Fruit fly (Drosophila melanogaster) whole organism, embryonic: ENCODE results near the gene CG7387.

Experiments used
- Adf1 ChIP-seq: fragments of 200-800 bp; sonication (Bioruptor generic); IDR thresholded peaks from 2 replicates; pipeline ENCODE4 v1.3.6; 2022; ENCODE audit warnings: missing biosample characterization, missing genetic modification characterization
- Aef1 ChIP-seq: fragments of 200-800 bp; sonication (Bioruptor generic); IDR thresholded peaks from 3 replicates; pipeline ENCODE4 v1.3.6; 2022; ENCODE audit warnings: missing biosample characterization, missing genetic modification characterization
- B-H2 ChIP-seq: fragments of 200-800 bp; sonication (Bioruptor generic); optimal IDR thresholded peaks from 2 replicates; lab custom pipeline; 2018; ENCODE audit warnings: missing biosample characterization, mild to moderate bottlenecking, missing genetic modification characterization
- CG10274 ChIP-seq: fragments of 200-800 bp; sonication (Bioruptor generic); optimal IDR thresholded peaks from 3 replicates; lab custom pipeline; 2017; ENCODE audit warnings: missing biosample characterization, mild to moderate bottlenecking, missing genetic modification characterization
- CG10565 ChIP-seq: fragments of 200-800 bp; sonication (Bioruptor generic); optimal IDR thresholded peaks from 3 replicates; lab custom pipeline; 2016; ENCODE audit warnings: missing biosample characterization, mild to moderate bottlenecking, missing genetic modification characterization
- CG11247 ChIP-seq: fragments of 200-800 bp; sonication (Bioruptor generic); IDR thresholded peaks from 2 replicates; pipeline ENCODE4 v1.3.6; 2022; ENCODE audit warnings: missing biosample characterization, missing genetic modification characterization
- CG11560 ChIP-seq: fragments of 200-800 bp; sonication (Bioruptor generic); IDR thresholded peaks from 3 replicates; pipeline ENCODE4 v1.3.6; 2022; ENCODE audit warnings: missing biosample characterization, missing genetic modification characterization
- CG12155 ChIP-seq: fragments of 200-800 bp; sonication (Bioruptor generic); optimal IDR thresholded peaks from 3 replicates; lab custom pipeline; 2016; ENCODE audit warnings: missing biosample characterization, missing genetic modification characterization
- CG15073 ChIP-seq: fragments of 200-800 bp; sonication (Bioruptor generic); optimal IDR thresholded peaks from 2 replicates; lab custom pipeline; 2016; ENCODE audit warnings: missing biosample characterization, missing genetic modification characterization
- CG15269 ChIP-seq: fragments of 200-800 bp; sonication (Bioruptor generic); optimal IDR thresholded peaks from 2 replicates; lab custom pipeline; 2018; ENCODE audit warnings: missing biosample characterization, mild to moderate bottlenecking, missing genetic modification characterization, moderate library complexity
- CG1529 ChIP-seq: fragments of 200-800 bp; sonication (Bioruptor generic); optimal IDR thresholded peaks from 3 replicates; lab custom pipeline; 2018; ENCODE audit warnings: missing biosample characterization, missing genetic modification characterization
- CG16779 ChIP-seq: fragments of 200-800 bp; sonication (Bioruptor generic); IDR thresholded peaks from 2 replicates; pipeline ENCODE4 v1.3.6; 2022; ENCODE audit warnings: missing biosample characterization, missing genetic modification characterization
- CG17186 ChIP-seq: fragments of 200-800 bp; sonication (Bioruptor generic); optimal IDR thresholded peaks from 3 replicates; lab custom pipeline; 2017; ENCODE audit warnings: missing biosample characterization, missing genetic modification reagents, missing genetic modification characterization
- CG17328 ChIP-seq: fragments of 200-800 bp; sonication (Bioruptor generic); IDR thresholded peaks from 2 replicates; pipeline ENCODE4 v1.3.6; 2022; ENCODE audit warnings: missing biosample characterization, missing genetic modification characterization
- CG17802 ChIP-seq: fragments of 200-800 bp; sonication (Bioruptor generic); optimal IDR thresholded peaks from 2 replicates; lab custom pipeline; 2018; ENCODE audit warnings: missing biosample characterization, mild to moderate bottlenecking, missing genetic modification characterization, moderate library complexity
- CG18262 ChIP-seq: fragments of 200-800 bp; optimal IDR thresholded peaks from 3 replicates; lab custom pipeline; 2019; ENCODE audit warnings: missing biosample characterization, mild to moderate bottlenecking, missing genetic modification characterization, moderate library complexity
- CG18476 ChIP-seq: fragments of 200-800 bp; sonication (Bioruptor generic); optimal IDR thresholded peaks from 2 replicates; lab custom pipeline; 2016; ENCODE audit warnings: missing biosample characterization, mild to moderate bottlenecking, missing genetic modification characterization
- CG31224 ChIP-seq: fragments of 200-800 bp; sonication (Bioruptor generic); IDR thresholded peaks from 2 replicates; pipeline ENCODE4 v1.3.6; 2022; ENCODE audit warnings: missing biosample characterization, missing genetic modification characterization
- CG32772 ChIP-seq: fragments of 200-800 bp; sonication (Bioruptor generic); IDR thresholded peaks from 2 replicates; pipeline ENCODE4 v1.3.6; 2022; ENCODE audit warnings: missing biosample characterization, missing genetic modification characterization
- CG3995 ChIP-seq: fragments of 200-800 bp; sonication (Bioruptor generic); optimal IDR thresholded peaks from 3 replicates; lab custom pipeline; 2016; ENCODE audit warnings: missing biosample characterization, missing genetic modification characterization
- CG4820 ChIP-seq: fragments of 200-800 bp; sonication (Bioruptor generic); optimal IDR thresholded peaks from 3 replicates; lab custom pipeline; 2016; ENCODE audit warnings: missing biosample characterization, missing genetic modification characterization
- CG5953 ChIP-seq: fragments of 200-800 bp; sonication (Bioruptor generic); IDR thresholded peaks from 2 replicates; pipeline ENCODE4 v1.3.6; 2022; ENCODE audit warnings: missing biosample characterization, missing genetic modification characterization
- CG6683 ChIP-seq: fragments of 200-800 bp; sonication (Bioruptor generic); optimal IDR thresholded peaks from 2 replicates; lab custom pipeline; 2017; ENCODE audit warnings: missing biosample characterization, mild to moderate bottlenecking, missing genetic modification characterization, missing genetic modification reagents
- CG6765 ChIP-seq: fragments of 200-800 bp; sonication (Bioruptor generic); optimal IDR thresholded peaks from 3 replicates; lab custom pipeline; 2017; ENCODE audit warnings: missing biosample characterization, mild to moderate bottlenecking, missing genetic modification characterization
- CG8089 ChIP-seq: fragments of 200-800 bp; sonication (Bioruptor generic); optimal IDR thresholded peaks from 3 replicates; lab custom pipeline; 2016; ENCODE audit warnings: missing biosample characterization, missing genetic modification characterization
- CG8388 ChIP-seq: fragments of 200-800 bp; sonication (Bioruptor generic); optimal IDR thresholded peaks from 2 replicates; lab custom pipeline; 2019; ENCODE audit warnings: missing biosample characterization, mild to moderate bottlenecking, missing genetic modification characterization, moderate library complexity
- CG9437 ChIP-seq: fragments of 200-800 bp; sonication (Bioruptor generic); optimal IDR thresholded peaks from 2 replicates; lab custom pipeline; 2018; ENCODE audit warnings: missing biosample characterization, mild to moderate bottlenecking, missing genetic modification characterization
- CG9932 ChIP-seq: fragments of 200-800 bp; sonication (Bioruptor generic); IDR thresholded peaks from 2 replicates; pipeline ENCODE4 v1.3.6; 2022; ENCODE audit warnings: missing biosample characterization, missing genetic modification characterization
- Dek ChIP-seq: fragments of 200-800 bp; sonication (Bioruptor generic); optimal IDR thresholded peaks from 3 replicates; lab custom pipeline; 2019; ENCODE audit warnings: missing biosample characterization, mild to moderate bottlenecking, missing genetic modification characterization, moderate library complexity
- Dfd ChIP-seq, 2 experiments: fragments of >200 bp; optimal IDR thresholded peaks; 2 replicates each; lab custom pipeline; 2017; ENCODE audit warnings: missing biosample characterization in 2 of 2, missing genetic modification characterization in 2 of 2
- Dp ChIP-seq: fragments of 200-800 bp; sonication (Bioruptor generic); optimal IDR thresholded peaks from 2 replicates; lab custom pipeline; 2018; ENCODE audit warnings: missing biosample characterization, mild to moderate bottlenecking, missing genetic modification characterization, moderate library complexity
- Ets65A ChIP-seq: fragments of 200-800 bp; sonication (Bioruptor generic); peaks from one replicate; lab custom pipeline; 2016; ENCODE audit warnings: missing biosample characterization, missing genetic modification characterization
- Hr3 ChIP-seq: fragments of 200-800 bp; sonication (Bioruptor generic); optimal IDR thresholded peaks from 3 replicates; lab custom pipeline; 2016; ENCODE audit warnings: missing biosample characterization, missing genetic modification characterization
- Mad ChIP-seq: fragments of 200-800 bp; sonication (Bioruptor generic); optimal IDR thresholded peaks from 2 replicates; lab custom pipeline; 2016; ENCODE audit warnings: missing biosample characterization, missing genetic modification characterization
- Myb ChIP-seq: fragments of 200-800 bp; sonication (Bioruptor generic); optimal IDR thresholded peaks from 2 replicates; lab custom pipeline; 2016; ENCODE audit warnings: missing biosample characterization, missing genetic modification characterization
- Pdp1 ChIP-seq, 2 experiments: fragments of 200-800 bp; sonication (Bioruptor generic); optimal IDR thresholded peaks; 3 replicates each; lab custom pipeline; 2016; ENCODE audit warnings: missing biosample characterization in 2 of 2, missing genetic modification characterization in 2 of 2, mild to moderate bottlenecking in 1 of 2, moderate library complexity in 1 of 2
- Poxn ChIP-seq: fragments of 200-800 bp; sonication (Bioruptor generic); IDR thresholded peaks from 2 replicates; pipeline ENCODE4 v1.3.6; 2022; ENCODE audit warnings: missing biosample characterization, missing genetic modification characterization
- Stat92E ChIP-seq, 3 experiments: fragments of >200 bp in 2 of 3; fragments of 200-800 bp in 1 of 3; sonication (Bioruptor generic) in 1 of 3; optimal IDR thresholded peaks; 2 replicates each; lab custom pipeline; 2017 to 2019; ENCODE audit warnings: missing biosample characterization in 3 of 3, missing genetic modification characterization in 3 of 3, mild to moderate bottlenecking in 1 of 3, moderate library complexity in 1 of 3
- YL-1 ChIP-seq: fragments of 200-800 bp; sonication (Bioruptor generic); optimal IDR thresholded peaks from 3 replicates; lab custom pipeline; 2017; ENCODE audit warnings: missing biosample characterization, mild to moderate bottlenecking, missing genetic modification characterization
- btn ChIP-seq: fragments of 200-800 bp; sonication (Bioruptor generic); optimal IDR thresholded peaks from 2 replicates; lab custom pipeline; 2016; ENCODE audit warnings: missing biosample characterization, missing genetic modification characterization
- chif ChIP-seq, 2 experiments: fragments of 200-800 bp; sonication (Bioruptor generic); optimal IDR thresholded peaks; 3 replicates each; lab custom pipeline; 2016; ENCODE audit warnings: missing biosample characterization in 2 of 2, missing genetic modification characterization in 2 of 2
- croc ChIP-seq: fragments of 200-800 bp; sonication (Bioruptor generic); conservative IDR thresholded peaks from 3 replicates; pipeline ENCODE4 v1.3.6; 2022; ENCODE audit warnings: missing biosample characterization, missing genetic modification characterization
- ewg ChIP-seq: fragments of 200-800 bp; sonication (Bioruptor generic); optimal IDR thresholded peaks from 3 replicates; lab custom pipeline; 2017; ENCODE audit warnings: mild to moderate bottlenecking, missing biosample characterization, missing genetic modification reagents, missing genetic modification characterization
- insv ChIP-seq, 2 experiments: fragments of 200-800 bp; sonication (Bioruptor generic); optimal IDR thresholded peaks; 3 replicates each; lab custom pipeline; 2016 to 2018; ENCODE audit warnings: missing biosample characterization in 2 of 2, missing genetic modification characterization in 2 of 2
- nerfin-1 ChIP-seq: fragments of 200-800 bp; sonication (Bioruptor generic); optimal IDR thresholded peaks from 3 replicates; lab custom pipeline; 2019; ENCODE audit warnings: missing biosample characterization, mild to moderate bottlenecking, missing genetic modification characterization, moderate library complexity
- pfk ChIP-seq: fragments of 200-800 bp; sonication (Bioruptor generic); optimal IDR thresholded peaks from 2 replicates; lab custom pipeline; 2018; ENCODE audit warnings: missing biosample characterization, mild to moderate bottlenecking, missing genetic modification characterization, moderate library complexity
- ro ChIP-seq: fragments of 200-800 bp; sonication (Bioruptor generic); IDR thresholded peaks from 2 replicates; pipeline ENCODE4 v1.3.6; 2022; ENCODE audit warnings: missing biosample characterization, missing genetic modification characterization
- slp2 ChIP-seq: fragments of 200-800 bp; sonication (Bioruptor generic); optimal IDR thresholded peaks from 2 replicates; lab custom pipeline; 2016; ENCODE audit warnings: missing biosample characterization, missing genetic modification characterization
- so ChIP-seq: fragments of 200-800 bp; sonication (Bioruptor generic); IDR thresholded peaks from 3 replicates; pipeline ENCODE4 v1.3.6; 2022; ENCODE audit warnings: missing biosample characterization, missing genetic modification characterization
- vfl ChIP-seq: fragments of 200-800 bp; sonication (Bioruptor generic); optimal IDR thresholded peaks from 2 replicates; lab custom pipeline; 2016; ENCODE audit warnings: missing biosample characterization, missing genetic modification characterization

Gene CG7387

DNA sequence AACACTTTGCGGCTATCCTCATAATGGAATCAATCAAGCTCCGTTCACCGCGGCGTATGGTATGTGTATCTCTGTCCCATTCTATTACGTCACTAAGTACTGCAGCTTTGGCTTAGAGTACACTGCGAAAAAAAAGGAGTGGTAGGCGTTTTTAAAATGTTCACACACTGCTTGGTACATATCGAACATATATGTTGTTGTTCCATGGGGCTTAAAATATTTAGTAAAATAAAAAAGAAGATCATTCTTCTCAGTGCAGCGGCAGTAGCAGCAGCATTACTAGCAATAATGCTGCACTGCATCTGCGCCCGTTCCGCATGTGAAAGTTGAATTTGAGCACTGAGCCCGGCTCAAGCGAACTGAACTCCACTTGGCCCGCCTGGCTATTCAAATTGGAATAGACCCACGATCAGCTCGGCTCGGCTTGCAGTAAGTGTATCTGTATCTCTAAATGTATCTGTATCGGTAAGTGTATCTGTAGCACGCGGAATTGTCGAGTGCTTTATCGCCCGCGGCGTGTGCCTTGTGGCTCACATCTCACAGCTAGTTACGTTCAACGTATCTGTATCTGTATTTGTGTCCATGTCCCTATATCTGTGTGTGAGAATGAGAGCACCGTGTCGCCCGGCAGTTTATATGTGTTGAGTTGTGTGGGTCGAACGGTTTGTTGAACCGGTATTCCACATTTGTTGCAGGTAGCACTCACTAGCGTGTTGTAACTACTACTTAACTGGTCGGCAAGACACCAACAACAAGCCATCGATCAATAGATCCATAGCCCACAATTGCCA lies 39.5 kb downstream of the CG7387 start (continued):
- TF ChIP-seq insv (GFP tag; optimal IDR thresholded peaks at IDR 0.05; lab: Kevin White, UChicago): no peak
- TF ChIP-seq CG10565 (GFP tag; lab: Kevin White, UChicago): no peak
- peak; percentile 65; the same call in 1 of the 3 replicates for TF ChIP-seq so
- peak; percentile 42 for TF ChIP-seq Mad (GFP tag; lab: Kevin White, UChicago)
- TF ChIP-seq Dp (GFP tag; lab: Kevin White, UChicago): no peak
- TF ChIP-seq Hr3 (GFP tag; lab: Kevin White, UChicago): peak; percentile 43
- peak; percentile 32 for TF ChIP-seq CG8388
- TF ChIP-seq CG17802 (tag; lab: Kevin White, UChicago): no peak
- TF ChIP-seq CG1529 (GFP tag; lab: Kevin White, UChicago): peak; percentile 51
- no peak for TF ChIP-seq Dfd (GFP tag; optimal IDR thresholded peaks at IDR 0.05; lab: Kevin White, UChicago)
- TF ChIP-seq nerfin-1 (tag; lab: Kevin White, UChicago): peak; percentile 20
- TF ChIP-seq CG11560 (tag; lab: Robert Waterston, UW): no peak
- TF ChIP-seq Aef1 (GFP tag; lab: Robert Waterston, UW): peak; percentile 46; the same call in 1 of the 3 replicates
- TF ChIP-seq Adf1 (GFP tag; lab: Robert Waterston, UW): no peak
- TF ChIP-seq Dek (tag; lab: Kevin White, UChicago): no peak
- no peak for TF ChIP-seq CG31224
- peak; percentile 52; the same call in 1 of the 2 replicates for TF ChIP-seq CG5953 (GFP tag; lab: Robert Waterston, UW)
- TF ChIP-seq CG6683 (GFP tag; lab: Kevin White, UChicago): no peak
- TF ChIP-seq CG3995 (GFP tag; lab: Kevin White, UChicago): no peak
- no peak for TF ChIP-seq CG17186 (GFP tag; lab: Kevin White, UChicago)
- peak; percentile 22 for TF ChIP-seq CG8089
- TF ChIP-seq CG11247 (GFP tag; lab: Robert Waterston, UW): no peak; the same call in 1 of the 2 replicates
- peak; percentile 41 for TF ChIP-seq CG18262 (tag; lab: Kevin White, UChicago)
- TF ChIP-seq Myb (GFP tag; lab: Kevin White, UChicago): no peak
- no peak for TF ChIP-seq CG15073 (GFP tag; lab: Kevin White, UChicago)
- TF ChIP-seq chif (GFP tag; optimal IDR thresholded peaks at IDR 0.05; lab: Kevin White, UChicago): peak in 1 of 2 experiments; percentile 50
- peak; percentile 43 for TF ChIP-seq ewg (GFP tag; lab: Kevin White, UChicago)
- TF ChIP-seq CG32772: peak; percentile 57
- TF ChIP-seq Poxn (GFP tag; lab: Robert Waterston, UW): no peak
- no peak for TF ChIP-seq CG16779 (GFP tag; lab: Robert Waterston, UW)
- TF ChIP-seq CG17328 (GFP tag; lab: Robert Waterston, UW): peak; percentile 63
- TF ChIP-seq CG10274: peak; percentile 31
- no peak for TF ChIP-seq B-H2 (GFP tag; lab: Kevin White, UChicago)
- no peak for TF ChIP-seq slp2 (GFP tag; lab: Kevin White, UChicago)
- peak; percentile 23 for TF ChIP-seq CG18476 (GFP tag; lab: Kevin White, UChicago)
- no peak for TF ChIP-seq CG6765 (GFP tag; lab: Kevin White, UChicago)
- TF ChIP-seq pfk (GFP tag; lab: Kevin White, UChicago): no peak
- TF ChIP-seq CG4820 (GFP tag; lab: Kevin White, UChicago): peak; percentile 56
- peak; percentile 46 for TF ChIP-seq Ets65A (GFP tag; lab: Kevin White, UChicago)
- TF ChIP-seq vfl: no peak
- peak; percentile 30; the same call in 1 of the 2 replicates for TF ChIP-seq CG9932 (GFP tag; lab: Robert Waterston, UW)
- TF ChIP-seq Stat92E (GFP tag; optimal IDR thresholded peaks at IDR 0.05; lab: Kevin White, UChicago): no peak
- peak; percentile 56 for TF ChIP-seq CG15269 (tag; lab: Kevin White, UChicago)
- peak; percentile 36 for TF ChIP-seq btn
- TF ChIP-seq YL-1 (GFP tag; lab: Kevin White, UChicago): no peak
- no peak for TF ChIP-seq CG12155
- peak; percentile 43 for TF ChIP-seq CG9437 (GFP tag; lab: Kevin White, UChicago)
- TF ChIP-seq croc: peak; percentile 36; the same call in 2 of the 3 replicates
- TF ChIP-seq Pdp1 (GFP tag; optimal IDR thresholded peaks at IDR 0.05; lab: Kevin White, UChicago): peak in 1 of 2 experiments; percentile 63
- no peak for TF ChIP-seq ro (GFP tag; lab: Robert Waterston, UW)
